Fruit fly (Drosophila melanogaster) Kc167 (cell line): ENCODE data around the gene Ids.

ENCODE experiments used
- Myc ChIP-seq: fragments of >200 bp; optimal IDR thresholded peaks from 2 replicates; lab custom pipeline; 2017; ENCODE audit warnings: missing external identifiers
- insv ChIP-seq: fragments of >200 bp; optimal IDR thresholded peaks from 3 replicates; lab custom pipeline; 2018; ENCODE audit warnings: missing external identifiers

dm6 chr3L:3398496-3398895, 20.4 kb downstream of the Ids start:
- TF ChIP-seq Myc, result no peak
- TF ChIP-seq insv, result no peak
